Fruit fly (Drosophila melanogaster): ENCODE data around the gene Spn77Ba.

The Spn77Ba gene

DNA sequence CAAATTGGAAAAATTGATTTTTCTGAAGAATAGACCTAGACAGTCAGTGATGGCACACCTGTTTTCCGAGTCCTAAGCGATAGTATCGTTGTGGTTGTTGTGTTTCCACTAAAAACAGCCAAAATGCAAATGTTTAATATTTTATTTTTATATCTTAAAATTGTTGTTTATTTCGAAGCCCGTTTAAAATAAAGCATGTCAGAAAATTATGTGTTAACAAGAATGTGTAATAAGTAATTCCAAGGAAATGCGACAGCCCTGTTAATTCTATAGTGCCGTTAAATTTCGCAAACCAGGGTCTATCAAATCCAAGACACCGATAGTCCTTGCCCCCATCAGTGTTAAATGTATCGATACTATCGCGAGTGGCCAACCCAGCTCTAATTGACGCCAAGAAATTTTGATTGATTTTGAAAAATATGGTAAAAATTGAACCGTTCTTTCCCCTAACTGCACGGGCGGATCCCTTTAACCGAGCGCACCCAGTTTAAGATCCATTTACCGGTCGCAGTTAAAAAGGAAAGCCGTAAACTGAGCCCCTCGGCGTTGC, 14.8 kb upstream of the Spn77Ba start, which contains the start of gene Pex23 (continued):
- TF ChIP-seq CG8089 (GFP tag; optimal IDR thresholded peaks at IDR 0.05) = no peak
- TF ChIP-seq NfI (GFP tag; optimal IDR thresholded peaks at IDR 0.05) = peak; percentile 81
- TF ChIP-seq Ets65A (GFP tag) = peak; percentile 96
- no peak for TF ChIP-seq CG12236 (GFP tag; optimal IDR thresholded peaks at IDR 0.05)
- TF ChIP-seq z (GFP tag; IDR thresholded peaks at IDR 0.05) = no peak
- TF ChIP-seq Hr78 (GFP tag; optimal IDR thresholded peaks at IDR 0.05) = no peak
- no peak for TF ChIP-seq CG1529 (GFP tag; optimal IDR thresholded peaks at IDR 0.05)
- peak; percentile 65 for TF ChIP-seq stc (GFP tag; IDR thresholded peaks at IDR 0.05)
- no peak for TF ChIP-seq lov (optimal IDR thresholded peaks at IDR 0.05)
- peak; percentile 80; the same call in 1 of the 3 replicates for TF ChIP-seq lov (GFP tag; IDR thresholded peaks at IDR 0.05)
- peak; percentile 76 for TF ChIP-seq CG1647 (GFP tag; optimal IDR thresholded peaks at IDR 0.05)
- peak; percentile 53 for TF ChIP-seq CG9876 (GFP tag; optimal IDR thresholded peaks at IDR 0.05)
- TF ChIP-seq CG31388 (GFP tag; optimal IDR thresholded peaks at IDR 0.05) = peak; percentile 69
- TF ChIP-seq CG8290 (GFP tag; optimal IDR thresholded peaks at IDR 0.05) = peak; percentile 89
- peak; percentile 49 to 87 for TF ChIP-seq CG8290 (tag; optimal IDR thresholded peaks at IDR 0.05)
- no peak for TF ChIP-seq CG2678 (tag; optimal IDR thresholded peaks at IDR 0.05)
- peak; percentile 88 for TF ChIP-seq CG7928 (GFP tag; optimal IDR thresholded peaks at IDR 0.05)
- TF ChIP-seq Hey (tag; optimal IDR thresholded peaks at IDR 0.05) = peak; percentile 4
- peak; percentile 83 for TF ChIP-seq ase (GFP tag; IDR thresholded peaks at IDR 0.05)
- TF ChIP-seq Myb (GFP tag; optimal IDR thresholded peaks at IDR 0.05) = peak; percentile 61
- TF ChIP-seq CG7839 (tag; optimal IDR thresholded peaks at IDR 0.05) = peak; percentile 71
- TF ChIP-seq Aef1 (GFP tag; IDR thresholded peaks at IDR 0.05) = peak; percentile 81
- peak in 1 of 3 experiments; percentile 81 for TF ChIP-seq Stat92E (GFP tag; optimal IDR thresholded peaks at IDR 0.05)
- peak; percentile 79 for TF ChIP-seq CG11247 (GFP tag; IDR thresholded peaks at IDR 0.05)
- TF ChIP-seq sob (GFP tag; IDR thresholded peaks at IDR 0.05) = peak; percentile 87
- peak; percentile 79 for TF ChIP-seq CG8924 (tag; optimal IDR thresholded peaks at IDR 0.05)
- TF ChIP-seq caup (GFP tag; optimal IDR thresholded peaks at IDR 0.05; ENCODE audit: severe bottlenecking) = peak; percentile 64
- TF ChIP-seq sima (GFP tag; optimal IDR thresholded peaks at IDR 0.05) = no peak
- TF ChIP-seq zen (tag; optimal IDR thresholded peaks at IDR 0.05) = peak; percentile 81
- peak; percentile 77 for TF ChIP-seq gcm (GFP tag; optimal IDR thresholded peaks at IDR 0.05)
- TF ChIP-seq CG7271 (tag; optimal IDR thresholded peaks at IDR 0.05) = peak; percentile 37
- TF ChIP-seq trem (tag; optimal IDR thresholded peaks at IDR 0.05) = peak; percentile 87
- TF ChIP-seq CG12391 (tag; optimal IDR thresholded peaks at IDR 0.05) = peak; percentile 90
- TF ChIP-seq tgo (GFP tag; IDR thresholded peaks at IDR 0.05) = peak; percentile 81
- peak; percentile 59 for TF ChIP-seq tx (GFP tag; optimal IDR thresholded peaks at IDR 0.05)
- TF ChIP-seq fd102C (GFP tag; optimal IDR thresholded peaks at IDR 0.05) = no peak
- TF ChIP-seq sens (GFP tag) = peak; percentile 96
- TF ChIP-seq CG13123 (GFP tag; optimal IDR thresholded peaks at IDR 0.05) = peak; percentile 81
- peak; percentile 95 for TF ChIP-seq CG7357 (GFP tag; IDR thresholded peaks at IDR 0.05)
- TF ChIP-seq Max (GFP tag; optimal IDR thresholded peaks at IDR 0.05) = peak; percentile 79
- peak; percentile 80 for TF ChIP-seq CG18599 (GFP tag; optimal IDR thresholded peaks at IDR 0.05)
- TF ChIP-seq gsb (GFP tag; IDR thresholded peaks at IDR 0.05) = no peak
- peak; percentile 61 for TF ChIP-seq Antp (GFP tag; optimal IDR thresholded peaks at IDR 0.05)
- TF ChIP-seq Meics (GFP tag; optimal IDR thresholded peaks at IDR 0.05) = peak; percentile 71
- TF ChIP-seq HLHmδ (GFP tag; optimal IDR thresholded peaks at IDR 0.05) = no peak
- TF ChIP-seq scrt (GFP tag; optimal IDR thresholded peaks at IDR 0.05) = no peak
- TF ChIP-seq sug (tag; optimal IDR thresholded peaks at IDR 0.05) = peak; percentile 88
- TF ChIP-seq jing (GFP tag; optimal IDR thresholded peaks at IDR 0.05) = no peak
- TF ChIP-seq CG16813 (GFP tag; IDR thresholded peaks at IDR 0.05; ENCODE audit: partially characterized antibody) = peak; percentile 99
- peak; percentile 71 for TF ChIP-seq CG17186 (GFP tag; optimal IDR thresholded peaks at IDR 0.05)
- peak; percentile 39 for TF ChIP-seq CG6765 (GFP tag; optimal IDR thresholded peaks at IDR 0.05)
